Fruit fly (Drosophila melanogaster) Kc167 (cell line): ENCODE results near the gene Gr98c.

Source experiments
- Myc ChIP-seq: fragments of >200 bp; optimal IDR thresholded peaks from 2 replicates; lab custom pipeline; 2017; ENCODE audit warnings: missing external identifiers
- Sin3A ChIP-seq: fragments of >200 bp; optimal IDR thresholded peaks from 2 replicates; lab custom pipeline; 2018; ENCODE audit warnings: missing external identifiers
- h ChIP-seq: fragments of >200 bp; optimal IDR thresholded peaks from 3 replicates; lab custom pipeline; 2018; ENCODE audit warnings: missing external identifiers
- insv ChIP-seq: fragments of >200 bp; optimal IDR thresholded peaks from 3 replicates; lab custom pipeline; 2018; ENCODE audit warnings: missing external identifiers
- psq ChIP-seq: fragments of >200 bp; optimal IDR thresholded peaks from 2 replicates; lab custom pipeline; 2017; ENCODE audit warnings: missing external identifiers
- ttk ChIP-seq: sonication (Bioruptor generic); optimal IDR thresholded peaks from 2 replicates; lab custom pipeline; 2017; ENCODE audit warnings: missing external identifiers

Gene Gr98c

DNA sequence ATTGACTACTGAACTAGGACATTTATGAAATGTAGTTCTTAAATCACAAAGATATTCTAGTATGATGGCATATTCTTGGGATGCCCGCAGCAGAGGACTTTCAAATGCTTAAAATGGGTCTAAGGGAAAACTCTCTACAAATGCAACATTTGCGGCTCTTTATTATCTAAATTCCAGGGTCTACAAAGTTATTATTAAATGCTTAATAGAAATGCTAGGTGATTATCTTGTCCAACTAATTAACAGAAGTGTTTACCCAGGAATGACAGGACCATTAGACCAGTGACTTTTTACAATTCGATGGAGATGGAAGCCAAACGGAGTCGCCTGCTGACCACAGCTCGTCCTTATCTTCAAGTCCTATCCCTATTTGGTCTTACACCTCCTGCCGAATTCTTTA is at the start of gene Gr98c:
Gr98c (plus strand) TSS at position 301 of the 400 bp plus-strand sequence.
- TF ChIP-seq ttk (lab: Kevin White, UChicago) (no peak), Sin3A (no peak), h (lab: Kevin White, UChicago) (no peak), insv (lab: Kevin White, UChicago) (no peak), Myc (lab: Kevin White, UChicago) (no peak), psq (lab: Kevin White, UChicago) (no peak)

dm6 chr3R:27497616-27498015 is 46.6 kb upstream of the Gr98c start:
- TF ChIP-seq Myc (lab: Kevin White, UChicago) (no peak), psq (lab: Kevin White, UChicago) (no peak), h (lab: Kevin White, UChicago) (no peak), Sin3A (no peak), ttk (lab: Kevin White, UChicago) (no peak), insv (lab: Kevin White, UChicago) (no peak)

DNA sequence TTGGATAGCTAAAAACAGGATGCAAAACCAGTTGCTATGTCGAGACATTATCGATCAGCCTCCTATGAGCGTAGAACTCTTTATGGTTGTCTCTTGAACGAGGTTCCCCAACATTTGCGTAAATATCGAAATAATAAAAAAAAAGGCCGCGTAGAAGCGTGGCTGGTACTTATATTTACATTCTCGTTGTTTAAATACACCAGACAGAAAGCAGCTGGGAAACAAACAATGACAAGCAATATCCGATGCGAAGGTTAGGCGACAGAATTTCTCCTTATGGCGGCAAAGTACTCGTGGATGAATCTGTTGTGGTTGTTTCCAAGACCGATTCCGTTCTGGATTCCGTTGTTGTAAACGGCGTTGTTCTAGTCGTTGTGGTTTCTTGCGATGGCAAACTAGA is 42.3 kb upstream of the Gr98c start, which contains the start of gene CG43139:
CG43139 (minus strand) TSS at position 88 of the 400 bp plus-strand sequence.
- TF ChIP-seq insv (lab: Kevin White, UChicago) (no peak), h (lab: Kevin White, UChicago) (no peak), psq (lab: Kevin White, UChicago) (no peak), Sin3A (no peak), Myc (lab: Kevin White, UChicago) (no peak), ttk (lab: Kevin White, UChicago) (no peak)

dm6 chr3R:27502856-27503255 is 41.4 kb upstream of the Gr98c start, which contains the start of gene CG5402:
Gene CG5402 (minus strand): TSS chr3R:27502956.
- no peak for TF ChIP-seq ttk (lab: Kevin White, UChicago)
- no peak for TF ChIP-seq h (lab: Kevin White, UChicago)
- TF ChIP-seq psq (lab: Kevin White, UChicago): no peak
- no peak for TF ChIP-seq Myc (lab: Kevin White, UChicago)
- no peak for TF ChIP-seq insv (lab: Kevin White, UChicago)

- TF ChIP-seq ttk (lab: Kevin White, UChicago) (no peak), insv (lab: Kevin White, UChicago) (no peak), Myc (lab: Kevin White, UChicago) (no peak), h (lab: Kevin White, UChicago) (no peak), Sin3A (no peak), psq (lab: Kevin White, UChicago) (no peak)
These were observed 27.1 kb upstream of the Gr98c start, which contains the start of gene CG13972 for dm6 chr3R:27517157-27517556. Gene CG13972 (minus strand): TSS chr3R:27517257.

dm6 chr3R:27519879-27520278 is 24.4 kb upstream of the Gr98c start:
- TF ChIP-seq psq (lab: Kevin White, UChicago) (no peak), h (lab: Kevin White, UChicago) (no peak), insv (lab: Kevin White, UChicago) (no peak), Sin3A (no peak), ttk (lab: Kevin White, UChicago) (no peak), Myc (lab: Kevin White, UChicago) (no peak)

DNA sequence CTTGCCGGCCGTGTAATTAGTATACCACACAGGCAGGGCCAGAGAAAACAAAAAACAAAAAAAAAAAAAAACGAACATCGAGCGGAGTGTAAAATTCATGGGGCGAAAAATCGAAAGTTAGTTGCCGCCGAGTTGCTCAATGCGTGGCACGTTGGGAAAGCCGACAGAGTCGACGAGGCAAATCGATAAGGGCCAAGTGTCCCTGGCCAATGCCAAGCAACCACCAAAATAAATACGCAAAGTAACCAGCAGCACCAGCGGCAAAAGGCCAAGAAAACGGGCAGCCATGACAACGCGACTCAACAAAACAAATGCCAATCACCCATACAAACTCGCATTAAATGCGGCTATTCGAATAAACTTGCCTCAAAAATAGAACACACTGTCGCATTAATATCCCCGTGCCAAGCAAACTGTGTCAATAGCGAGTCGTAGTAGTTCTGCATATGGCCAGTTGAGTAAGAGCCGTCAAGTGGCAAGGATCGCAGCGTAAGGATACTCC is 23.8 kb upstream of the Gr98c start, which contains the start of gene CG12885:
CG12885 (plus strand) TSS at position 452 of the 502 bp plus-strand sequence.
- TF ChIP-seq psq (lab: Kevin White, UChicago): no peak
- no peak for TF ChIP-seq ttk (lab: Kevin White, UChicago)
- TF ChIP-seq h (lab: Kevin White, UChicago): no peak
- TF ChIP-seq insv (lab: Kevin White, UChicago): no peak
- TF ChIP-seq Myc (lab: Kevin White, UChicago): no peak

DNA sequence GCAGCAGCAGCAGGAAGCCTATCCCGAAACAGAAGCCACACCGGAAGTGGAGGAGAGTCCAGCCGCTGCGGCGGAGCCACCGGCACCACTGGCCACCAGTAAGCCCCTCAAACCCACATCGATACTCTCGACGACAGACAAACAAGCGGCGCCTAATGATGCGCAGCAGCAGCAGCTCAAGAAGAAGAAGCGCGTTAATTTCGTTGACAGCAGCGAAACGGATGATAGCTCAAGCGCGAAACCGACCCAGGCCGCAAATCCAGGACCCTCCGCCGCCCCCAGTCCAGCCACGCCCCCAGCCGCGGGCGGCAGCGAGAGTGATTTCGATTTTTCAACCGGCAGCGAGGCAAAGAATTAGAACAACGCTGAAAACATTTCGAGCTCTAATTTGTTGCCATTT is 11.0 kb upstream of the Gr98c start:
- TF ChIP-seq h (lab: Kevin White, UChicago) (no peak), ttk (lab: Kevin White, UChicago) (no peak), Myc (lab: Kevin White, UChicago) (no peak)

DNA sequence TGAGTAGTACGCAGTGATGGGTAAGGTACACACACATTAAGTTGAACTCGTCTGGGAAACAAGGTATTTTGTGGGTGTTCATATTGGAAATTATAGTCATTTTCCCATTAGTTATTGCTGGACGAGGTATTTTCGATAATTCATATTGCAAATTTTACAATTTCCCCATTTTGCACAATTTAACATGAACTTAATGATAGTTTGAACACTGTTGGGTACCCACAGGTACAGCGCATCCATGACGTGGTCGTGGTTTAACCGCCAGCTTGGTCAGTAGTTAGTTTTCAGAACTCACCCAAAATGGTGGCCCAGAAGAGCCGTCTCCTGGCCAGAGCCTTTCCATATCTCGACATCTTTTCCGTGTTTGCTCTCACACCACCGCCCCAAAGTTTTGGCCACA is 2.0 kb upstream of the Gr98c start, which contains the start of gene Gr98b:
Gr98b (plus strand) TSS at position 301 of the 400 bp plus-strand sequence.
- TF ChIP-seq Sin3A (no peak), psq (lab: Kevin White, UChicago) (no peak), ttk (lab: Kevin White, UChicago) (no peak), Myc (lab: Kevin White, UChicago) (no peak), h (lab: Kevin White, UChicago) (no peak), insv (lab: Kevin White, UChicago) (no peak)

DNA sequence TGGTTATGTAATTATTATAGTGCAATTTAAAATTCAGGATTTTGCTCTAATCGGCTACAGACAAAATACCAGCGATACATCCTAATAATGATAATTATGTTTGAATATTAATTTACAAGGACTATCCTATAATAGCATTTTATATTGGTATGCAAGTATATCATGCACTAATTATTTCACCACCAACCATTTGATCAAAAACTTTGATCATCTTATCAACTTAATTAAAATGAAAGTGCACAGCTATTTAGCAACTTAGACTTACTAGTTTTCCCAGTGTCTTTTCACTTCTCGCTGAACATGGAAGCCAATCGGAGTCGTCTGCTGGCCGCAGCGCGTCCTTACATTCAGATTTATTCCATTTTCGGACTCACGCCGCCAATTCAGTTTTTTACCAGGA is 1.5 kb downstream of the Gr98c start, which contains the start of gene Gr98d:
Gr98d (plus strand) TSS at position 301 of the 400 bp plus-strand sequence.
- TF ChIP-seq Myc (lab: Kevin White, UChicago): no peak

DNA sequence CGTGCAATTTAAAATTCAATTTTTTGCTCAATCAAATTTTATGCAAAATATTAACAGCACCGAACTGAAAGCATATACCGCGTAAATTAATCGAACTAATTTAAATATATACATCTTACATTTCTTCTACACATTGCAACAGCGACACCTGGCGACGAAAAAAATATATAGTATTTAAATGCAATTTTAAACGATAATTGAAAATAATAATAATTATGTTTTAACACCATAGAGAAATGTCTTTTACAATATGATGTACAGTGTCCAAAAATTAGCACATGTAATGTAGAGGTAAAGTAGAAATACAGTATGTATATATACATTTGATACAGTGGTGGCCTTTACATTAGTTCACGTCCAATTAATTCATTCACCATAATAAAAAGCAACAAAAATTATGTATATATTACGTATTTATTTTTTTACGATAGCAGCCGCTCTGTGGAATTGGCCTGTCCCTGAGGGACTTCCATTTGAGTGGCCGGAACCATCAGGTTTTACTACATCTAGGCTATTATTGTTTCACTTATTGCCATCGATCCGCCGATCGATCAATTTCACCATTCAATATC is 3.2 kb downstream of the Gr98c start:
- TF ChIP-seq Myc (lab: Kevin White, UChicago): no peak
- no peak for TF ChIP-seq ttk (lab: Kevin White, UChicago)
- no peak for TF ChIP-seq insv (lab: Kevin White, UChicago)
- TF ChIP-seq psq (lab: Kevin White, UChicago): no peak

DNA sequence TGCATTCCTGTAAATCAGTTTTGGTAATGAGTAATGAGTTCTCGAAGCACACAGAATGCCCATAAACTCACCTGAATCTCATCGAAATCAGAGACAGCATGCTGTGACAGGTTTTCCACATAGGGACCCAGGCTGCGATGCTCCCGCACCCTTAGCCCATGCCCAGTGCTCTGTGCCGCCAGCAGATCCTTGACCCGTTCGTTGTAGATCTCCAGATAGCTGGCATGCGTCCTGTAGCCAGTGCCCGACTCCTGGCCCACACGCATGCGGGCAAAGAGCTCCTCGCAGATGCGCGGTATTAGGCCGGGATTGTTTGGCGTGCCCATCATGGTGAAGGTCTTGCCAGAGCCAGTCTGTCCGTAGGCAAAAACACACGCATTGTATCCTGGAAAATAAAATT is 8.5 kb downstream of the Gr98c start:
- no peak for TF ChIP-seq Myc (lab: Kevin White, UChicago)
- TF ChIP-seq Sin3A: no peak
- no peak for TF ChIP-seq insv (lab: Kevin White, UChicago)
- no peak for TF ChIP-seq h (lab: Kevin White, UChicago)
